Worm (Caenorhabditis elegans) whole organism, young adult: ENCODE data around the gene R08B4.3.

ENCODE experiments used
- B0019.2 ChIP-seq: fragments of 200-800 bp; sonication (Bioruptor generic); conservative IDR thresholded peaks from 2 replicates; pipeline ENCODE4 v1.3.6; 2022; ENCODE audit warnings: missing genetic modification reagents, missing genetic modification characterization, missing compliant biosample characterization
- B0261.1 ChIP-seq: sonication (generic microtip); optimal IDR thresholded peaks from 2 replicates; lab custom pipeline; 2016; ENCODE audit warnings: mild to moderate bottlenecking, missing genetic modification characterization, moderate library complexity, missing compliant biosample characterization
- D2030.7 ChIP-seq: fragments of 200-800 bp; sonication (Bioruptor generic); IDR thresholded peaks from 2 replicates; pipeline ENCODE4 v1.3.6; 2022; ENCODE audit warnings: missing genetic modification reagents, missing genetic modification characterization, missing compliant biosample characterization
- F22D6.2 ChIP-seq: sonication (generic microtip); optimal IDR thresholded peaks from 2 replicates; lab custom pipeline; 2016; ENCODE audit warnings: mild to moderate bottlenecking, missing genetic modification characterization, missing compliant biosample characterization
- F55B11.4 ChIP-seq: sonication (generic microtip); optimal IDR thresholded peaks from 2 replicates; lab custom pipeline; 2016; ENCODE audit warnings: missing compliant biosample characterization, missing genetic modification characterization, borderline replicate concordance; ENCODE audit not compliant: insufficient read depth
- F57A8.1 ChIP-seq: fragments of 200-800 bp; sonication (Bioruptor generic); optimal IDR thresholded peaks from 2 replicates; lab custom pipeline; 2018; ENCODE audit warnings: mild to moderate bottlenecking, missing genetic modification characterization, moderate library complexity, missing compliant biosample characterization
- F57C9.4 ChIP-seq: sonication (generic microtip); optimal IDR thresholded peaks from 2 replicates; lab custom pipeline; 2017; ENCODE audit warnings: mild to moderate bottlenecking, missing genetic modification characterization, missing compliant biosample characterization
- K12H6.12 ChIP-seq: fragments of 200-800 bp; sonication (Bioruptor generic); optimal IDR thresholded peaks from 2 replicates; lab custom pipeline; 2018; ENCODE audit warnings: mild to moderate bottlenecking, missing genetic modification characterization, missing compliant biosample characterization
- Y53G8AR.9 ChIP-seq: fragments of 200-800 bp; sonication (Bioruptor generic); conservative IDR thresholded peaks from 2 replicates; pipeline ENCODE4 v1.3.6; 2022; ENCODE audit warnings: missing genetic modification reagents, missing genetic modification characterization, missing compliant biosample characterization
- Y67H2A.10 ChIP-seq: fragments of 200-800 bp; sonication (Bioruptor generic); conservative IDR thresholded peaks from 2 replicates; pipeline ENCODE4 v1.3.6; 2022; ENCODE audit warnings: missing genetic modification reagents, missing genetic modification characterization, missing compliant biosample characterization
- Y95B8A.8 ChIP-seq: fragments of 200-800 bp; sonication (Bioruptor generic); IDR thresholded peaks from 2 replicates; pipeline ENCODE4 v1.3.6; 2022; ENCODE audit warnings: missing genetic modification reagents, missing genetic modification characterization, missing compliant biosample characterization
- akir-1 ChIP-seq: fragments of 200-800 bp; sonication (Bioruptor generic); optimal IDR thresholded peaks from 2 replicates; lab custom pipeline; 2018; ENCODE audit warnings: mild to moderate bottlenecking, missing genetic modification characterization, moderate library complexity, missing compliant biosample characterization
- athp-1 ChIP-seq: sonication (generic microtip); optimal IDR thresholded peaks from 2 replicates; lab custom pipeline; 2017; ENCODE audit warnings: mild to moderate bottlenecking, missing genetic modification characterization, missing compliant biosample characterization
- bed-2 ChIP-seq: fragments of 200-800 bp; sonication (Bioruptor generic); IDR thresholded peaks from 2 replicates; pipeline ENCODE4 v1.3.6; 2022; ENCODE audit warnings: missing genetic modification reagents, missing genetic modification characterization, missing compliant biosample characterization
- ccch-3 ChIP-seq: fragments of 200-800 bp; sonication (Bioruptor generic); optimal IDR thresholded peaks from 2 replicates; lab custom pipeline; 2018; ENCODE audit warnings: mild to moderate bottlenecking, missing genetic modification characterization, missing compliant biosample characterization
- ceh-27 ChIP-seq: fragments of 200-800 bp; sonication (Bioruptor generic); optimal IDR thresholded peaks from 2 replicates; lab custom pipeline; 2018; ENCODE audit warnings: mild to moderate bottlenecking, missing genetic modification characterization, moderate library complexity, missing compliant biosample characterization
- ceh-79 ChIP-seq: sonication (generic microtip); optimal IDR thresholded peaks from 2 replicates; lab custom pipeline; 2017; ENCODE audit warnings: mild to moderate bottlenecking, missing genetic modification characterization, missing compliant biosample characterization
- chd-7 ChIP-seq: sonication (generic microtip); optimal IDR thresholded peaks from 2 replicates; lab custom pipeline; 2016; ENCODE audit warnings: mild to moderate bottlenecking, missing genetic modification characterization, moderate library complexity, missing compliant biosample characterization
- die-1 ChIP-seq: sonication (generic microtip); optimal IDR thresholded peaks from 2 replicates; lab custom pipeline; 2016; ENCODE audit warnings: missing genotype, mild to moderate bottlenecking, missing genetic modification characterization, missing compliant biosample characterization
- dox-1 ChIP-seq: fragments of 200-800 bp; sonication (Bioruptor generic); IDR thresholded peaks from 2 replicates; pipeline ENCODE4 v1.3.6; 2022; ENCODE audit warnings: missing genetic modification reagents, missing genetic modification characterization, missing compliant biosample characterization
- dpff-1 ChIP-seq: sonication (generic microtip); optimal IDR thresholded peaks from 2 replicates; lab custom pipeline; 2017; ENCODE audit warnings: mild to moderate bottlenecking, missing genetic modification characterization, missing compliant biosample characterization
- dpl-1 ChIP-seq: fragments of 150-350 bp; optimal IDR thresholded peaks from 2 replicates; lab custom pipeline; 2014; ENCODE audit warnings: missing biosample characterization, missing genetic modification reagents, missing genetic modification characterization
- egl-18 ChIP-seq: fragments of 200-800 bp; sonication (Bioruptor generic); IDR thresholded peaks from 2 replicates; pipeline ENCODE4 v1.3.6; 2022; ENCODE audit warnings: missing genetic modification reagents, missing genetic modification characterization, missing compliant biosample characterization
- fkh-3 ChIP-seq: sonication (generic microtip); optimal IDR thresholded peaks from 2 replicates; lab custom pipeline; 2016; ENCODE audit warnings: mild to moderate bottlenecking, missing genetic modification characterization, missing compliant biosample characterization
- gei-17 ChIP-seq: fragments of 200-800 bp; sonication (Bioruptor generic); optimal IDR thresholded peaks from 2 replicates; lab custom pipeline; 2018; ENCODE audit warnings: mild to moderate bottlenecking, missing genetic modification characterization, missing compliant biosample characterization
- him-1 ChIP-seq: sonication (generic microtip); optimal IDR thresholded peaks from 2 replicates; lab custom pipeline; 2016; ENCODE audit warnings: missing genotype, missing genetic modification reagents, missing genetic modification characterization, missing compliant biosample characterization
- hrde-1 ChIP-seq: sonication (generic microtip); optimal IDR thresholded peaks from 2 replicates; lab custom pipeline; 2016; ENCODE audit warnings: missing genetic modification characterization, mild to moderate bottlenecking, missing compliant biosample characterization, moderate library complexity, missing genotype, missing genetic modification reagents, borderline replicate concordance
- lag-1 ChIP-seq: fragments of 200-800 bp; sonication (Bioruptor generic); IDR thresholded peaks from 2 replicates; pipeline ENCODE4 v1.3.6; 2022; ENCODE audit warnings: missing genetic modification reagents, missing genetic modification characterization, missing compliant biosample characterization
- let-526 ChIP-seq: fragments of 200-800 bp; sonication (Bioruptor generic); IDR thresholded peaks from 2 replicates; pipeline ENCODE4 v1.3.6; 2022; ENCODE audit warnings: missing genetic modification reagents, missing genetic modification characterization, missing compliant biosample characterization
- lin-40 ChIP-seq: sonication (generic microtip); optimal IDR thresholded peaks from 2 replicates; lab custom pipeline; 2016; ENCODE audit warnings: missing genetic modification characterization, mild to moderate bottlenecking, missing compliant biosample characterization, missing genotype, missing genetic modification reagents
- lsl-1 ChIP-seq: fragments of 200-800 bp; sonication (Bioruptor generic); optimal IDR thresholded peaks from 2 replicates; lab custom pipeline; 2018; ENCODE audit warnings: mild to moderate bottlenecking, missing genetic modification characterization, moderate library complexity, missing compliant biosample characterization
- madf-3 ChIP-seq: fragments of 200-800 bp; sonication (Bioruptor generic); IDR thresholded peaks from 2 replicates; pipeline ENCODE4 v1.3.6; 2022; ENCODE audit warnings: missing genetic modification reagents, missing genetic modification characterization, missing compliant biosample characterization
- madf-6 ChIP-seq: fragments of 200-800 bp; sonication (Bioruptor generic); IDR thresholded peaks from 2 replicates; pipeline ENCODE4 v1.3.6; 2022; ENCODE audit warnings: missing genetic modification reagents, missing genetic modification characterization, missing compliant biosample characterization
- mes-4 ChIP-seq: sonication (generic microtip); optimal IDR thresholded peaks from 2 replicates; lab custom pipeline; 2016; ENCODE audit warnings: missing genotype, missing genetic modification characterization, missing compliant biosample characterization
- nfya-2 ChIP-seq: fragments of 200-800 bp; sonication (Bioruptor generic); IDR thresholded peaks from 2 replicates; pipeline ENCODE4 v1.3.6; 2022; ENCODE audit warnings: missing genetic modification reagents, missing genetic modification characterization, missing compliant biosample characterization
- nhr-27 ChIP-seq: fragments of 200-800 bp; sonication (Bioruptor generic); optimal IDR thresholded peaks from 2 replicates; lab custom pipeline; 2018; ENCODE audit warnings: mild to moderate bottlenecking, missing genetic modification characterization, moderate library complexity, missing compliant biosample characterization
- nhr-90 ChIP-seq: sonication (generic microtip); optimal IDR thresholded peaks from 2 replicates; lab custom pipeline; 2016; ENCODE audit warnings: missing genotype, mild to moderate bottlenecking, missing genetic modification characterization, missing compliant biosample characterization
- rcor-1 ChIP-seq: fragments of 200-800 bp; sonication (Bioruptor generic); IDR thresholded peaks from 2 replicates; pipeline ENCODE4 v1.3.6; 2022; ENCODE audit warnings: missing genetic modification reagents, missing genetic modification characterization, missing compliant biosample characterization
- rec-8 ChIP-seq, 2 experiments: sonication (generic microtip); optimal IDR thresholded peaks; 2 replicates each; lab custom pipeline; 2016; ENCODE audit warnings: mild to moderate bottlenecking in 2 of 2, missing genetic modification characterization in 2 of 2, missing genetic modification reagents in 2 of 2, missing genotype in 2 of 2, missing biosample characterization in 1 of 2, missing compliant biosample characterization in 1 of 2, moderate library complexity in 1 of 2
- sptf-2 ChIP-seq: fragments of 200-800 bp; sonication (Bioruptor generic); optimal IDR thresholded peaks from 2 replicates; lab custom pipeline; 2018; ENCODE audit warnings: mild to moderate bottlenecking, missing genetic modification characterization, missing compliant biosample characterization
- tbp1 ChIP-seq: fragments of 200-800 bp; sonication (Bioruptor generic); optimal IDR thresholded peaks from 2 replicates; lab custom pipeline; 2018; ENCODE audit warnings: mild to moderate bottlenecking, missing genetic modification characterization, missing compliant biosample characterization
- tbx-9 ChIP-seq: sonication (generic microtip); optimal IDR thresholded peaks from 2 replicates; lab custom pipeline; 2016; ENCODE audit warnings: borderline replicate concordance, missing genetic modification characterization, inconsistent platforms, missing compliant biosample characterization
- tlf-1 ChIP-seq: fragments of 200-800 bp; sonication (Bioruptor generic); optimal IDR thresholded peaks from 2 replicates; lab custom pipeline; 2018; ENCODE audit warnings: mild to moderate bottlenecking, missing genetic modification characterization, missing compliant biosample characterization
- unc-130 ChIP-seq: sonication (generic microtip); optimal IDR thresholded peaks from 2 replicates; lab custom pipeline; 2016; ENCODE audit warnings: missing genetic modification reagents, missing genetic modification characterization, missing compliant biosample characterization
- zfh-2 ChIP-seq: fragments of 200-800 bp; sonication (Bioruptor generic); conservative IDR thresholded peaks from 2 replicates; pipeline ENCODE4 v1.3.6; 2022; ENCODE audit warnings: missing genetic modification reagents, missing genetic modification characterization, missing compliant biosample characterization
- ztf-6 ChIP-seq: fragments of 200-800 bp; sonication (Bioruptor generic); IDR thresholded peaks from 2 replicates; pipeline ENCODE4 v1.3.6; 2022; ENCODE audit warnings: missing genetic modification reagents, missing genetic modification characterization, missing compliant biosample characterization

The R08B4.3 gene

DNA sequence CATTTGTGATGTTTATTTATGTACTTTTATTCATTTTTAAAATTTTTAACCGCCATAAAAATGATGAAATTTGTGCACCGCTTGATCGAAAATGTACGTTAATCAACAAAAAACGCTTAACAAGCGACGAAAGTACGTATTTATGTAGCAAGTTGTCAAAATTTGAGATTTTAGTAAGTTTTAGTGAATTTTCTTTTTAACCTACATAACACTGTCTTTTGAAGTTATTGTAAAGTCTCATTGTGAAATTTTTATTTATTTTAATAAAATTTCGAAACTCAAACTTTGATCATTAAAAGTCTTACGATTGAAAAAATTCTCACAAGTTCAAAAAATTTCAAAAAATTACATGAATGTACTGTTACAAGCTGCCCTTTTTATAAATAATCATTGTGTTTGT lies 23.5 kb downstream of the R08B4.3 start:
- no peak for TF ChIP-seq F57C9.4 (tag; lab: Kevin White, UChicago)
- TF ChIP-seq madf-6 (GFP tag; lab: Robert Waterston, UW) = no peak
- TF ChIP-seq nhr-90 = no peak
- TF ChIP-seq F55B11.4 = no peak
- TF ChIP-seq hrde-1 (tag; lab: Kevin White, UChicago) = no peak

DNA sequence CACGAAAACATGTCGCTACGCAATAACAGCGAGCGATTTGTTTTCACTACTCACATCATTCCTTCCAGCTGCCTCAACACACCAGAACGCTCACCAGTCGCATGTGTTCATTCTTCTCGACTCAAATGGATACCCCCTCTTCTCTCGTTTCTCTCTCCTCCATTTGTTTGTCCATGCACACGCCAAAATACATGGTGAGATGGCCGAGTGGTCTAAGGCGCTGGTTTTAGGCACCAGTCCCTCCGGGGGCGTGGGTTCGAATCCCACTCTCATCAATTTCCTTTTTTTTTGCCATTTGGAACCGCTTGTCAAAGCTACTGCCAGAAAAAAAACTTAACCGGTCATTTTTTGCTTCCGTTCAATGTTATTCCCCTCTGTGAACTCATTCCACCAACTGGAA lies 25.3 kb downstream of the R08B4.3 start:
- no peak for TF ChIP-seq chd-7 (tag; lab: Kevin White, UChicago)
- TF ChIP-seq bed-2 = 0 out of 2 replicates have a peak, but pooled peaks have one; percentile 58
- TF ChIP-seq unc-130 (GFP tag; lab: Kevin White, UChicago) = no peak
- no peak for TF ChIP-seq nfya-2 (GFP tag; lab: Robert Waterston, UW)
- no peak for TF ChIP-seq zfh-2
- peak; percentile 15 for TF ChIP-seq ccch-3
- no peak for TF ChIP-seq Y95B8A.8 (GFP tag; lab: Robert Waterston, UW)
- peak; percentile 18 for TF ChIP-seq tbx-9 (tag; lab: Kevin White, UChicago)
- TF ChIP-seq fkh-3 (tag; lab: Kevin White, UChicago) = no peak
- peak; percentile 84 for TF ChIP-seq K12H6.12
- peak; percentile 77 for TF ChIP-seq D2030.7 (GFP tag; lab: Robert Waterston, UW)
- TF ChIP-seq madf-3 (GFP tag; lab: Robert Waterston, UW) = peak; percentile 66; the same call in 1 of the 2 replicates
- TF ChIP-seq athp-1 (tag; lab: Kevin White, UChicago) = peak; percentile 67
- 0 out of 2 replicates have a peak, but pooled peaks have one; percentile 64 for TF ChIP-seq egl-18
- peak; percentile 93 for TF ChIP-seq tbp1 (GFP tag; lab: Kevin White, UChicago)
- TF ChIP-seq ceh-27 = peak; percentile 82
- no peak for TF ChIP-seq lag-1 (GFP tag; lab: Robert Waterston, UW)
- TF ChIP-seq dpl-1 = no peak
- TF ChIP-seq lsl-1 = no peak
- TF ChIP-seq F57A8.1 (GFP tag; lab: Kevin White, UChicago) = no peak
- TF ChIP-seq rec-8 (tag; optimal IDR thresholded peaks at IDR 0.05; lab: Kevin White, UChicago) = peak; percentile 5 to 75
- TF ChIP-seq nhr-90 = peak; percentile 89
- peak; percentile 94 for TF ChIP-seq him-1 (tag; lab: Kevin White, UChicago)
- TF ChIP-seq F57C9.4 (tag; lab: Kevin White, UChicago) = peak; percentile 4
- TF ChIP-seq dpff-1 (tag; lab: Kevin White, UChicago) = no peak
- peak; percentile 33; the same call in 1 of the 2 replicates for TF ChIP-seq let-526 (GFP tag; lab: Robert Waterston, UW)
- peak; percentile 61 for TF ChIP-seq mes-4
- TF ChIP-seq F55B11.4 = no peak
- no peak for TF ChIP-seq sptf-2
- peak; percentile 75; the same call in 1 of the 2 replicates for TF ChIP-seq Y53G8AR.9 (GFP tag; lab: Robert Waterston, UW)
- peak; percentile 92 for TF ChIP-seq dox-1 (GFP tag; lab: Robert Waterston, UW)
- TF ChIP-seq die-1 (tag; lab: Kevin White, UChicago) = peak; percentile 84
- TF ChIP-seq madf-6 (GFP tag; lab: Robert Waterston, UW) = no peak
- peak; percentile 96 for TF ChIP-seq B0261.1 (tag; lab: Kevin White, UChicago)
- TF ChIP-seq tlf-1 = peak; percentile 50
- peak; percentile 46 for TF ChIP-seq ceh-79
- peak; percentile 70 for TF ChIP-seq F22D6.2 (tag; lab: Kevin White, UChicago)
- TF ChIP-seq Y67H2A.10 (GFP tag; lab: Robert Waterston, UW) = no peak
- peak; percentile 82; the same call in 1 of the 2 replicates for TF ChIP-seq ztf-6
- peak; percentile 80 for TF ChIP-seq gei-17 (GFP tag; lab: Kevin White, UChicago)
- peak; percentile 92 for TF ChIP-seq rcor-1
- TF ChIP-seq nhr-27 (tag; lab: Kevin White, UChicago) = peak; percentile 61
- TF ChIP-seq B0019.2 (GFP tag; lab: Robert Waterston, UW) = no peak
- TF ChIP-seq lin-40 (tag; lab: Kevin White, UChicago) = peak; percentile 96
- TF ChIP-seq akir-1 (GFP tag; lab: Kevin White, UChicago) = no peak
